Fruit fly (Drosophila melanogaster): Measurements from ENCODE around the gene Or22a.

The Or22a gene

DNA sequence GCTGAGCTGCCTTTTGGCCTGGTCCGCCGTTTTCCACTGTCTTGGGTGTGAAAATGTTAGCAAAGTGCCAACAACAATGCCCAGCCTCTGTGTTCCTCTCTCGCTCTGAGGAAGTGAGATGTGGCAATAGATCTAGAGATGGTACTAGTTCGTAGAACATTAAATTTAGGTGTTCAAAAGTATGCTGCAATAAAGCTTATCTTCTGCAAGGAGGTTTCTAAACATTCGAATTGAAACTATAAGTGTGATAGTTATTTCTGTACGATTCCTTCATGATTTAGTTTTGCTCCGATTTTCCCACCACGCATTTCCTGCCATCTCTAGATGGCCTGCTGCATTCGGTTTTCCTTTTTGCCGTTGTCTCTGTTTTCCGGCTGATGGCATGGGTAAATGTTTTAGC, 41.8 kb upstream of the Or22a start (continued):
- peak; percentile 9 for TF ChIP-seq zen (tag; optimal IDR thresholded peaks at IDR 0.05)
- TF ChIP-seq sens-2 (GFP tag; IDR thresholded peaks at IDR 0.05): no peak
- no peak for TF ChIP-seq dysf (GFP tag; IDR thresholded peaks at IDR 0.05)
- no peak for TF ChIP-seq CG7372 (GFP tag; IDR thresholded peaks at IDR 0.05)
- TF ChIP-seq CG12391 (tag; optimal IDR thresholded peaks at IDR 0.05): peak; percentile 9
- no peak for TF ChIP-seq inv (GFP tag; IDR thresholded peaks at IDR 0.05; ENCODE audit: partially characterized antibody)
- TF ChIP-seq CG17328 (GFP tag; IDR thresholded peaks at IDR 0.05): 0 out of 2 replicates have a peak, but pooled peaks have one; percentile 6
- no peak for TF ChIP-seq Aef1 (GFP tag; IDR thresholded peaks at IDR 0.05)
- no peak for TF ChIP-seq CG34224 (GFP tag; IDR thresholded peaks at IDR 0.05; ENCODE audit: partially characterized antibody)
- TF ChIP-seq CG12219 (GFP tag; optimal IDR thresholded peaks at IDR 0.05): no peak
- no peak for TF ChIP-seq CG1233 (GFP tag; optimal IDR thresholded peaks at IDR 0.05)
- TF ChIP-seq Ets65A (GFP tag): no peak
- TF ChIP-seq Opbp (GFP tag; IDR thresholded peaks at IDR 0.05; ENCODE audit: partially characterized antibody): no peak
- no peak for TF ChIP-seq CG18619 (GFP tag; optimal IDR thresholded peaks at IDR 0.05)
- no peak for TF ChIP-seq gsb (GFP tag; IDR thresholded peaks at IDR 0.05)
- 0 out of 3 replicates have a peak, but pooled peaks have one; percentile 32 for TF ChIP-seq CG11456 (GFP tag; IDR thresholded peaks at IDR 0.05)
- no peak for TF ChIP-seq CG1792 (GFP tag; optimal IDR thresholded peaks at IDR 0.05)
- no peak for TF ChIP-seq hkb (optimal IDR thresholded peaks at IDR 0.05)
- TF ChIP-seq hkb (GFP tag; IDR thresholded peaks at IDR 0.05): no peak
- TF ChIP-seq Xrp1 (GFP tag; IDR thresholded peaks at IDR 0.05): 0 out of 2 replicates have a peak, but pooled peaks have one; percentile 12
- TF ChIP-seq Sry-δ (GFP tag; optimal IDR thresholded peaks at IDR 0.05): peak; percentile 57
- no peak for TF ChIP-seq CG32772 (GFP tag; IDR thresholded peaks at IDR 0.05)
- no peak for TF ChIP-seq zf30C (GFP tag; optimal IDR thresholded peaks at IDR 0.05)
- TF ChIP-seq crp (GFP tag; optimal IDR thresholded peaks at IDR 0.05): no peak
- TF ChIP-seq CG32532 (GFP tag; IDR thresholded peaks at IDR 0.05): peak; percentile 33; the same call in 1 of the 2 replicates
- peak; percentile 80 for TF ChIP-seq sens (GFP tag)
- TF ChIP-seq CG11247 (GFP tag; IDR thresholded peaks at IDR 0.05): no peak
- no peak for TF ChIP-seq CG7745 (tag; optimal IDR thresholded peaks at IDR 0.05)
- no peak for TF ChIP-seq dmrt11E (tag; optimal IDR thresholded peaks at IDR 0.05)
- TF ChIP-seq tna (GFP tag; IDR thresholded peaks at IDR 0.05; ENCODE audit: partially characterized antibody): no peak
- TF ChIP-seq lola (GFP tag; optimal IDR thresholded peaks at IDR 0.05): peak in 1 of 3 experiments; percentile 3
- peak; percentile 36 for TF ChIP-seq D (optimal IDR thresholded peaks at IDR 0.05)
- no peak for TF ChIP-seq D (GFP tag; optimal IDR thresholded peaks at IDR 0.05)
- no peak for TF ChIP-seq pzg (GFP tag; optimal IDR thresholded peaks at IDR 0.05)
- no peak for TF ChIP-seq her (GFP tag; optimal IDR thresholded peaks at IDR 0.05)
- TF ChIP-seq CG2116 (GFP tag; optimal IDR thresholded peaks at IDR 0.05): no peak
- peak; percentile 0 for TF ChIP-seq CG18599 (GFP tag; optimal IDR thresholded peaks at IDR 0.05)
- TF ChIP-seq CG17385 (GFP tag; optimal IDR thresholded peaks at IDR 0.05): no peak
- no peak for TF ChIP-seq CG34376 (GFP tag; optimal IDR thresholded peaks at IDR 0.05)
- TF ChIP-seq CG2875 (GFP tag; optimal IDR thresholded peaks at IDR 0.05): no peak
- no peak for TF ChIP-seq CG12236 (GFP tag; optimal IDR thresholded peaks at IDR 0.05)
- TF ChIP-seq cg (GFP tag; optimal IDR thresholded peaks at IDR 0.05): no peak
- TF ChIP-seq chinmo (GFP tag; IDR thresholded peaks at IDR 0.05; ENCODE audit: partially characterized antibody): no peak
- peak; percentile 26 for TF ChIP-seq stwl (tag; optimal IDR thresholded peaks at IDR 0.05)
- peak; percentile 23 for TF ChIP-seq BEAF-32 (GFP tag; optimal IDR thresholded peaks at IDR 0.05)
- TF ChIP-seq CG34422 (GFP tag; IDR thresholded peaks at IDR 0.05): no peak
- TF ChIP-seq CG8290 (GFP tag; optimal IDR thresholded peaks at IDR 0.05): peak; percentile 12
- TF ChIP-seq CG8290 (tag; optimal IDR thresholded peaks at IDR 0.05): peak in 1 of 2 experiments; percentile 14
- TF ChIP-seq NC2α (GFP tag; optimal IDR thresholded peaks at IDR 0.05): no peak
- no peak for TF ChIP-seq Mes4 (GFP tag; optimal IDR thresholded peaks at IDR 0.05)
- TF ChIP-seq Mad (GFP tag; optimal IDR thresholded peaks at IDR 0.05): no peak
- no peak for TF ChIP-seq en (GFP tag; optimal IDR thresholded peaks at IDR 0.05)
